Worm (Caenorhabditis elegans): ENCODE data around the gene F59B2.13.

F59B2.13 gene

DNA sequence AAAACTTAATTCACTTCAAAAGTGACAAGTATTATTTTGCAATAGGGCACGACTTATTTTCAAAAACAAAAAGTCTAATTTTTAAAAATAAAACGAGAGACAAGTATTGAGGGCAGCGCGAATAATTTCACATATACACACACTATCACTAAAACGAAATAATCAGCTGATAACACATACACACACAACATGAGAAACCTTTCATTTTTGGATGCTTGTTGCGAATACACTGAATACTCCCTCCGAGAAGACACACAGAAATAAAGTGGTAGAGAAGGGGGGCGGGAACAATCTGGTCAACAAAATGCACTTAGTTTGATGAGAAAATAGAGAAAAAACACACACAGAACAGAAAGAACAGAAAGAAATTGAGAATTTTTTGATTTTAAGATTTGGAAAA is 42.4 kb downstream of the F59B2.13 start:
- no peak for TF ChIP-seq ztf-11 (tag; optimal IDR thresholded peaks at IDR 0.05)
- TF ChIP-seq elt-2 (tag; optimal IDR thresholded peaks at IDR 0.05) = peak; percentile 45
- no peak for TF ChIP-seq lin-15B (tag; optimal IDR thresholded peaks at IDR 0.05)
- no peak for TF ChIP-seq unc-39 (tag; optimal IDR thresholded peaks at IDR 0.05)
- TF ChIP-seq ztf-4 (tag; optimal IDR thresholded peaks at IDR 0.05) = no peak
- no peak for TF ChIP-seq ceh-82 (tag; optimal IDR thresholded peaks at IDR 0.05)
- peak; percentile 4 for TF ChIP-seq pqm-1 (tag; optimal IDR thresholded peaks at IDR 0.05)
- TF ChIP-seq ZK546.5 (tag; optimal IDR thresholded peaks at IDR 0.05) = no peak

DNA sequence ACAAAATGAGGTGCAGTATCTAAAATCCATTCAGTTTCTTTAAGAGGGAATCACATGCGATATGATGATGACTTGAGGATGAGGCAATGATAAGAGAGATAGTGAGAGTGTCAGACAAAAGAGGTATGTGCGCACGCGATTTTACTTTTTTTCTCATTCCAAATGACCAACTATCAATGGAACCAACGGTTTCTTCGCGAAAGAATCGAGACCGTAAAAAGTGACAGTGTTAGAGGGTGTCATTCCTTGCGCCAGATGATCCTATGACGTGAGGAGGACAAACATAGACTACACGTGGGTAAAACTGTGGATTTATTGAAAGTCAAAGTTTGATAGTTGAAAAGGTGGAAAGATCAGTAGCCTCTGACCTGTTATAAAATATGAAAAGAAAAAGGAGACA is 43.0 kb downstream of the F59B2.13 start:
- TF ChIP-seq ama-1 (optimal IDR thresholded peaks at IDR 0.05) = peak; percentile 59
- TF ChIP-seq elt-3 (tag; optimal IDR thresholded peaks at IDR 0.05) = peak in 2 of 3 experiments; percentile 36 to 84
- TF ChIP-seq ztf-11 (tag; optimal IDR thresholded peaks at IDR 0.05) = no peak
- peak; percentile 1 for TF ChIP-seq elt-2 (tag; optimal IDR thresholded peaks at IDR 0.05)
- TF ChIP-seq jun-1 (tag; optimal IDR thresholded peaks at IDR 0.05) = peak; percentile 35
- no peak for TF ChIP-seq ceh-28 (tag; optimal IDR thresholded peaks at IDR 0.05)
- TF ChIP-seq nhr-25 (tag; optimal IDR thresholded peaks at IDR 0.05) = no peak
- TF ChIP-seq ztf-4 (tag; optimal IDR thresholded peaks at IDR 0.05) = no peak
- no peak for TF ChIP-seq ceh-9 (tag; optimal IDR thresholded peaks at IDR 0.05)
- TF ChIP-seq nhr-23 (tag; optimal IDR thresholded peaks at IDR 0.05) = peak; percentile 67
- TF ChIP-seq skn-1 (tag; optimal IDR thresholded peaks at IDR 0.05) = peak; percentile 48
- TF ChIP-seq pqm-1 (tag; optimal IDR thresholded peaks at IDR 0.05) = peak; percentile 15
- peak; percentile 48 for TF ChIP-seq nhr-43 (tag; optimal IDR thresholded peaks at IDR 0.05; ENCODE audit: poor library complexity, severe bottlenecking)
- no peak for TF ChIP-seq nhr-12 (tag; optimal IDR thresholded peaks at IDR 0.05)

DNA sequence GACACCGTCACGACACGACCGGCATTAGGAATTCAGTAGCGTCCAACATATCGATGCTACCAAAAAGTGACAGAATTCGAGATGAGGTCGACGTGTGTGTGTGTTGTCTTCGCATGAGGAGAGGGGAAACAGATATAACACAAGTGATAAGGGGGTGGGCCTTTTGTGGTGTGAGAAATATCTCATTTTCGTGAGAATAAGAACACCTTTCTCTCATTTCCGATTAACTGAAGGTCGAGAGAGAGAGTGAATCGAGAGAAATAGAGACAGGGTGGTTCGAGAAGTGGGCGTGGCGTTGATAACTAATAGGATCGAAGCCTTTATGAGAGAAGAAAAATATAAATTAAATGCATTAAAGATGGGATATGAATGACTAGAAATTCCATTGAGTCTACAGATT is 43.7 kb downstream of the F59B2.13 start:
- TF ChIP-seq ama-1 (optimal IDR thresholded peaks at IDR 0.05) (peak; percentile 32), nfya-1 (tag; optimal IDR thresholded peaks at IDR 0.05; ENCODE audit: insufficient read depth) (no peak), ceh-9 (tag; optimal IDR thresholded peaks at IDR 0.05) (no peak), mdl-1 (tag; optimal IDR thresholded peaks at IDR 0.05) (no peak), lin-39 (tag; optimal IDR thresholded peaks at IDR 0.05) (peak; percentile 25), elt-3 (tag; optimal IDR thresholded peaks at IDR 0.05) (no peak), nhr-11 (tag; optimal IDR thresholded peaks at IDR 0.05) (no peak), jun-1 (tag; optimal IDR thresholded peaks at IDR 0.05) (no peak), pha-4 (tag; optimal IDR thresholded peaks at IDR 0.05) (no peak), nhr-23 (tag; optimal IDR thresholded peaks at IDR 0.05) (peak; percentile 36), nhr-25 (tag; optimal IDR thresholded peaks at IDR 0.05) (peak; percentile 69), tbx-2 (tag; optimal IDR thresholded peaks at IDR 0.05) (no peak), nhr-12 (tag; optimal IDR thresholded peaks at IDR 0.05) (no peak), zag-1 (tag; optimal IDR thresholded peaks at IDR 0.05) (no peak), fos-1 (tag; optimal IDR thresholded peaks at IDR 0.05) (no peak), ceh-28 (tag; optimal IDR thresholded peaks at IDR 0.05) (no peak), lsy-12 (tag; optimal IDR thresholded peaks at IDR 0.05) (no peak), nhr-77 (tag; optimal IDR thresholded peaks at IDR 0.05) (no peak), ztf-11 (tag; optimal IDR thresholded peaks at IDR 0.05) (no peak), unc-39 (tag; optimal IDR thresholded peaks at IDR 0.05) (no peak), nhr-67 (tag; optimal IDR thresholded peaks at IDR 0.05) (no peak), sea-2 (GFP tag; optimal IDR thresholded peaks at IDR 0.05) (no peak), nhr-28 (tag; optimal IDR thresholded peaks at IDR 0.05) (no peak), eor-1 (tag; optimal IDR thresholded peaks at IDR 0.05) (no peak), nhr-43 (tag; optimal IDR thresholded peaks at IDR 0.05; ENCODE audit: poor library complexity, severe bottlenecking) (peak; percentile 16), unc-62 (GFP tag; optimal IDR thresholded peaks at IDR 0.05) (no peak), elt-2 (tag; optimal IDR thresholded peaks at IDR 0.05) (no peak), nhr-237 (tag; optimal IDR thresholded peaks at IDR 0.05) (no peak), egl-5 (tag; optimal IDR thresholded peaks at IDR 0.05) (no peak), hmg-11 (tag; optimal IDR thresholded peaks at IDR 0.05) (no peak), elt-1 (tag; optimal IDR thresholded peaks at IDR 0.05) (no peak)

DNA sequence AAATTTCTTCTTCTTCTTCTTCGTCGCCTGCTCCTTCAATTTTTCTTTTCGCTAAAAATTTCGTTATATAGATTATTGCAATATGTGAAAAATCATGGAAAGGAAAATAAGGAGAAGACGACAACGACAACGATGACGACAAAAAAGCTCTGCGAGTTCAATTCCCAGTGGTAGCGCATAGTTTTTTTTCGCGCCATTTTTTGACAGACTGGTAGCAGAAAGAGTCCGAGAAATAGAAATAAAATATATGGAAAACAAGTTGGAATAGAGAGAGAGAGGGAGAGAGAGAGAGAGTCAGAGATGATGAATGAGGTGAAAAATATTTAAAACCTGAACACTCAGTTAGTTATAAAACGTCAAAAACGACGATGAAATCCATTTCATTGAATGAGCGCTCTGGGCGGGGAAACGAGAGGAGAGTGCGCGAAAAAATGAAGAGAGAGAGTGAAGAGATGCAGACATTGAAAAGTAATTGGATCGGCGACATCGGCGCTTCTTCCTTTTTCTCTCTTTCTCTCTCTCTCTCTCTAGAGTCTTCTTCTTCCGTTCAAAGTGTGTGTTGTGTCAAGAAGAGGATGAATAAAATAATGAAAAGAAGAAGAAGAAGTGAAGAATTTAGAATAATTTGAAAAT is 44.9 kb downstream of the F59B2.13 start, which contains the start of gene pde-2:
pde-2 (minus strand) TSS at position 51 of the 633 bp plus-strand sequence.
- TF ChIP-seq fos-1 (tag; optimal IDR thresholded peaks at IDR 0.05) (no peak), ztf-4 (tag; optimal IDR thresholded peaks at IDR 0.05) (no peak), sea-2 (GFP tag; optimal IDR thresholded peaks at IDR 0.05) (no peak), lsy-12 (tag; optimal IDR thresholded peaks at IDR 0.05) (peak; percentile 15), ceh-82 (tag; optimal IDR thresholded peaks at IDR 0.05) (no peak), ceh-28 (tag; optimal IDR thresholded peaks at IDR 0.05) (peak; percentile 7), ztf-11 (tag; optimal IDR thresholded peaks at IDR 0.05) (no peak), egl-5 (tag; optimal IDR thresholded peaks at IDR 0.05) (peak; percentile 18), lin-39 (tag; optimal IDR thresholded peaks at IDR 0.05) (no peak), pqm-1 (tag; optimal IDR thresholded peaks at IDR 0.05) (no peak), lin-15B (tag; optimal IDR thresholded peaks at IDR 0.05) (peak; percentile 31), hmg-11 (tag; optimal IDR thresholded peaks at IDR 0.05) (peak; percentile 70), snpc-4 (tag; optimal IDR thresholded peaks at IDR 0.05) (peak; percentile 23), nhr-77 (tag; optimal IDR thresholded peaks at IDR 0.05) (no peak), elt-3 (tag; optimal IDR thresholded peaks at IDR 0.05) (no peak), R02D3.7 (tag; optimal IDR thresholded peaks at IDR 0.05) (no peak), nfya-1 (tag; optimal IDR thresholded peaks at IDR 0.05; ENCODE audit: insufficient read depth) (peak; percentile 79), mml-1 (tag; optimal IDR thresholded peaks at IDR 0.05) (no peak), fkh-10 (GFP tag; optimal IDR thresholded peaks at IDR 0.05) (peak; percentile 78), eor-1 (tag; optimal IDR thresholded peaks at IDR 0.05) (no peak), daf-12 (tag; optimal IDR thresholded peaks at IDR 0.05) (no peak), nhr-67 (tag; optimal IDR thresholded peaks at IDR 0.05) (no peak), ZK546.5 (tag; optimal IDR thresholded peaks at IDR 0.05) (no peak), aly-2 (tag; optimal IDR thresholded peaks at IDR 0.05) (no peak), nhr-23 (tag; optimal IDR thresholded peaks at IDR 0.05) (peak; percentile 25), ama-1 (optimal IDR thresholded peaks at IDR 0.05) (peak; percentile 67), nhr-25 (tag; optimal IDR thresholded peaks at IDR 0.05) (peak; percentile 38)

Data from whole organism, L3 larva.